Worm (Caenorhabditis elegans) whole organism, L1 larva: ENCODE measurements around the gene srt-6.

Experiments used
- efl-3 ChIP-seq: fragments of 200-800 bp; sonication (Bioruptor generic); optimal IDR thresholded peaks from 2 replicates; lab custom pipeline; 2018; ENCODE audit warnings: mild to moderate bottlenecking, missing genetic modification characterization, missing compliant biosample characterization
- mdl-1 ChIP-seq, 2 experiments: fragments of 150-350 bp; optimal IDR thresholded peaks; 2 replicates each; lab custom pipeline; 2014 to 2017; ENCODE audit warnings: missing biosample characterization in 2 of 2, missing genetic modification characterization in 2 of 2, inconsistent platforms in 1 of 2
- nhr-28 ChIP-seq: fragments of 150-350 bp; optimal IDR thresholded peaks from 2 replicates; lab custom pipeline; 2014; ENCODE audit warnings: missing biosample characterization, missing genetic modification characterization
- unc-62 ChIP-seq: fragments of 150-350 bp; optimal IDR thresholded peaks from 2 replicates; lab custom pipeline; 2014; ENCODE audit warnings: missing biosample characterization, missing genetic modification reagents, missing genetic modification characterization

- TF ChIP-seq nhr-28 (tag; lab: Kevin White, UChicago), result no peak
- TF ChIP-seq efl-3 (GFP tag; lab: Kevin White, UChicago), result no peak
- no peak for TF ChIP-seq mdl-1 (tag; optimal IDR thresholded peaks at IDR 0.05; lab: Kevin White, UChicago)
- no peak for TF ChIP-seq unc-62 (GFP tag; lab: Kevin White, UChicago)
These were observed 24.0 kb upstream of the srt-6 start for ce11 chrV:7432441-7433146.
